Worm (Caenorhabditis elegans): Measurements from ENCODE around the gene C04B4.5.

DNA sequence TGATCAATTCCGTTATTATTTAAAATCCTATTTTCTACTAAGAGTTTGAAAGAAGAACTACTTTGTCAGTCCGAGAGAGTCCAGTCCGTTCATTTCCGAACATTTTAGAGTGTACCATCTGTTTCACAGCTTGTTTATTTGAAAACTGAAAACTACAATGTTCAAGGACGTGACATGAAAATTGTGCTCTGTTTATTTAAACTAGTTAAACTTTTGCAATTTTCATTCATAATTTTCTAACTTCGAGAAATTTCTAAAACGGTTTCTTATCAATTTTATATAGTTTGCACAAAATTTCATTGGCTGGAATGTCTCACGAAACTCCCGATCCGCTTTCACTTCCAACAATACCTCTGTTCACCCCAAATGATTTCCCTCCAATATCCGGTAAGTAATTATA lies 7.7 kb downstream of the C04B4.5 start, which contains the start of gene C04B4.1:
- TF ChIP-seq tbx-7 (tag; optimal IDR thresholded peaks at IDR 0.05) (no peak), tbx-2 (tag; optimal IDR thresholded peaks at IDR 0.05) (no peak), ceh-48 (tag; optimal IDR thresholded peaks at IDR 0.05) (no peak), hlh-30 (tag; optimal IDR thresholded peaks at IDR 0.05; ENCODE audit: insufficient read depth) (no peak), unc-42 (tag; optimal IDR thresholded peaks at IDR 0.05) (no peak), ceh-9 (tag; optimal IDR thresholded peaks at IDR 0.05) (no peak), ceh-6 (GFP tag; optimal IDR thresholded peaks at IDR 0.05) (no peak), nfya-1 (tag; optimal IDR thresholded peaks at IDR 0.05) (no peak), sox-4 (tag; optimal IDR thresholded peaks at IDR 0.05) (no peak), nhr-11 (tag; optimal IDR thresholded peaks at IDR 0.05) (no peak), rnt-1 (tag; optimal IDR thresholded peaks at IDR 0.05) (no peak)
